Fruit fly (Drosophila melanogaster) whole organism, adult: Measurements from ENCODE around the gene Unc50.

Experiments
- CG11617 ChIP-seq: fragments of 200-800 bp; sonication (Bioruptor generic); optimal IDR thresholded peaks from 2 replicates; lab custom pipeline; 2017; ENCODE audit warnings: mild to moderate bottlenecking, missing biosample characterization, missing genetic modification reagents, missing genetic modification characterization
- CG12768 ChIP-seq: fragments of 200-800 bp; sonication (Bioruptor generic); optimal IDR thresholded peaks from 2 replicates; lab custom pipeline; 2017; ENCODE audit warnings: missing biosample characterization, missing genetic modification characterization, mild to moderate bottlenecking, moderate library complexity, missing genetic modification reagents
- CG14711 ChIP-seq: fragments of 200-800 bp; sonication (Bioruptor generic); optimal IDR thresholded peaks from 2 replicates; lab custom pipeline; 2018; ENCODE audit warnings: missing biosample characterization, mild to moderate bottlenecking, missing genetic modification characterization, moderate library complexity
- CG1620 ChIP-seq: fragments of 200-800 bp; sonication (Bioruptor generic); optimal IDR thresholded peaks from 2 replicates; lab custom pipeline; 2016; ENCODE audit warnings: missing biosample characterization, missing genetic modification characterization
- CG33017 ChIP-seq: fragments of 200-800 bp; sonication (Bioruptor generic); optimal IDR thresholded peaks from 2 replicates; lab custom pipeline; 2018; ENCODE audit warnings: missing biosample characterization, mild to moderate bottlenecking, missing genetic modification characterization, moderate library complexity
- CG5204 ChIP-seq: fragments of 200-800 bp; sonication (Bioruptor generic); optimal IDR thresholded peaks from 2 replicates; lab custom pipeline; 2016; ENCODE audit warnings: missing biosample characterization, missing genetic modification characterization
- CG7045 ChIP-seq: fragments of 200-800 bp; sonication (Bioruptor generic); optimal IDR thresholded peaks from 2 replicates; lab custom pipeline; 2017; ENCODE audit warnings: missing biosample characterization, mild to moderate bottlenecking, missing genetic modification characterization
- CG7101 ChIP-seq: fragments of 200-800 bp; sonication (Bioruptor generic); optimal IDR thresholded peaks from 2 replicates; lab custom pipeline; 2018; ENCODE audit warnings: missing biosample characterization, mild to moderate bottlenecking, missing genetic modification characterization, moderate library complexity
- Clk ChIP-seq: fragments of 200-800 bp; sonication (Bioruptor generic); optimal IDR thresholded peaks from 2 replicates; lab custom pipeline; 2017; ENCODE audit warnings: missing biosample characterization, missing genetic modification characterization
- Crg-1 ChIP-seq: fragments of 200-800 bp; sonication (Bioruptor generic); optimal IDR thresholded peaks from 2 replicates; lab custom pipeline; 2016; ENCODE audit warnings: missing biosample characterization, missing genetic modification characterization
- Hr96 ChIP-seq: fragments of 200-800 bp; sonication (Bioruptor generic); optimal IDR thresholded peaks from 2 replicates; lab custom pipeline; 2016; ENCODE audit warnings: missing biosample characterization, missing genetic modification characterization
- Mnt ChIP-seq: fragments of 200-800 bp; sonication (Bioruptor generic); optimal IDR thresholded peaks from 2 replicates; lab custom pipeline; 2016; ENCODE audit warnings: missing biosample characterization, mild to moderate bottlenecking, missing genetic modification characterization
- bab1 ChIP-seq: fragments of 200-800 bp; sonication (Bioruptor generic); optimal IDR thresholded peaks from 3 replicates; lab custom pipeline; 2019; ENCODE audit warnings: missing biosample characterization, mild to moderate bottlenecking, missing genetic modification characterization, moderate library complexity
- cic ChIP-seq: fragments of 200-800 bp; sonication (Bioruptor generic); optimal IDR thresholded peaks from 2 replicates; lab custom pipeline; 2017; ENCODE audit warnings: missing biosample characterization, mild to moderate bottlenecking, missing genetic modification characterization, moderate library complexity
- cnc ChIP-seq, 2 experiments: fragments of >200 bp; optimal IDR thresholded peaks; 2 replicates each; lab custom pipeline; 2017
- kay ChIP-seq: fragments of 200-800 bp; sonication (Bioruptor generic); peaks from one replicate; lab custom pipeline; 2016; ENCODE audit warnings: missing biosample characterization, missing genetic modification characterization, borderline replicate concordance
- ovo ChIP-seq: fragments of 200-800 bp; sonication (Bioruptor generic); optimal IDR thresholded peaks from 2 replicates; lab custom pipeline; 2016; ENCODE audit warnings: missing biosample characterization, missing genetic modification characterization
- pad ChIP-seq: fragments of 200-800 bp; sonication (Bioruptor generic); optimal IDR thresholded peaks from 3 replicates; lab custom pipeline; 2017; ENCODE audit warnings: missing biosample characterization, missing genetic modification characterization, mild to moderate bottlenecking, moderate library complexity, missing genetic modification reagents
- tj ChIP-seq: fragments of 200-800 bp; sonication (Bioruptor generic); optimal IDR thresholded peaks from 3 replicates; lab custom pipeline; 2017; ENCODE audit warnings: missing biosample characterization, mild to moderate bottlenecking, missing genetic modification characterization, moderate library complexity
- toe ChIP-seq: fragments of 200-800 bp; sonication (Bioruptor generic); optimal IDR thresholded peaks from 2 replicates; lab custom pipeline; 2016; ENCODE audit warnings: missing biosample characterization, missing genetic modification characterization

Unc50 gene

dm6 chr3R:8658688-8659087, 17.7 kb downstream of the Unc50 start:
- TF ChIP-seq kay (GFP tag; lab: Kevin White, UChicago) (no peak), cic (GFP tag; lab: Kevin White, UChicago) (no peak), Crg-1 (GFP tag; lab: Kevin White, UChicago) (no peak), Mnt (GFP tag; lab: Kevin White, UChicago) (peak; percentile 64), CG12768 (GFP tag; lab: Kevin White, UChicago) (no peak), Clk (GFP tag; lab: Kevin White, UChicago) (no peak), CG5204 (no peak), CG14711 (tag; lab: Kevin White, UChicago) (no peak)

dm6 chr3R:8654666-8655065, 21.7 kb downstream of the Unc50 start, which contains the start of gene CG42489:
CG42489 (minus strand) TSS chr3R:8654766.
- TF ChIP-seq Hr96 (GFP tag; lab: Kevin White, UChicago) (no peak), CG7045 (GFP tag; lab: Kevin White, UChicago) (no peak), tj (GFP tag; lab: Kevin White, UChicago) (no peak), kay (GFP tag; lab: Kevin White, UChicago) (no peak), toe (GFP tag; lab: Kevin White, UChicago) (no peak), CG33017 (no peak), cnc (optimal IDR thresholded peaks at IDR 0.05; lab: Kevin White, UChicago) (no peak), CG14711 (tag; lab: Kevin White, UChicago) (no peak), Crg-1 (GFP tag; lab: Kevin White, UChicago) (no peak), ovo (GFP tag; lab: Kevin White, UChicago) (no peak)

dm6 chr3R:8654058-8654457, 22.4 kb downstream of the Unc50 start:
- no peak for TF ChIP-seq cnc (optimal IDR thresholded peaks at IDR 0.05; lab: Kevin White, UChicago)
- peak; percentile 21 for TF ChIP-seq tj (GFP tag; lab: Kevin White, UChicago)
- TF ChIP-seq CG5204: no peak
- TF ChIP-seq Hr96 (GFP tag; lab: Kevin White, UChicago): no peak
- TF ChIP-seq CG7101: peak; percentile 54
- peak; percentile 34 for TF ChIP-seq CG33017
- no peak for TF ChIP-seq CG14711 (tag; lab: Kevin White, UChicago)
- TF ChIP-seq Mnt (GFP tag; lab: Kevin White, UChicago): no peak
- peak; percentile 37 for TF ChIP-seq CG7045 (GFP tag; lab: Kevin White, UChicago)
- no peak for TF ChIP-seq bab1 (GFP tag; lab: Kevin White, UChicago)
- peak; percentile 22 for TF ChIP-seq CG11617 (GFP tag; lab: Kevin White, UChicago)
- TF ChIP-seq Crg-1 (GFP tag; lab: Kevin White, UChicago): peak; percentile 65
- TF ChIP-seq kay (GFP tag; lab: Kevin White, UChicago): no peak
- TF ChIP-seq CG12768 (GFP tag; lab: Kevin White, UChicago): peak; percentile 65
- TF ChIP-seq toe (GFP tag; lab: Kevin White, UChicago): no peak
- TF ChIP-seq CG1620 (GFP tag; lab: Kevin White, UChicago): no peak
- TF ChIP-seq pad: peak; percentile 46
- no peak for TF ChIP-seq Clk (GFP tag; lab: Kevin White, UChicago)
- TF ChIP-seq cic (GFP tag; lab: Kevin White, UChicago): peak; percentile 77
- no peak for TF ChIP-seq ovo (GFP tag; lab: Kevin White, UChicago)

dm6 chr3R:8652731-8653130, 23.7 kb downstream of the Unc50 start, which contains the start of the genes Sys1 and Dhod:
Sys1 (plus strand) TSS chr3R:8652821.
Dhod (minus strand) TSS chr3R:8652916.
- TF ChIP-seq CG33017: peak; percentile 54
- TF ChIP-seq kay (GFP tag; lab: Kevin White, UChicago): no peak
- peak; percentile 9 for TF ChIP-seq cic (GFP tag; lab: Kevin White, UChicago)
- TF ChIP-seq CG5204: no peak
- TF ChIP-seq CG12768 (GFP tag; lab: Kevin White, UChicago): peak; percentile 71
- peak; percentile 81 for TF ChIP-seq CG14711 (tag; lab: Kevin White, UChicago)
- peak; percentile 47 for TF ChIP-seq pad
- TF ChIP-seq toe (GFP tag; lab: Kevin White, UChicago): peak; percentile 84
- TF ChIP-seq Hr96 (GFP tag; lab: Kevin White, UChicago): peak; percentile 76
- TF ChIP-seq cnc (optimal IDR thresholded peaks at IDR 0.05; lab: Kevin White, UChicago): no peak
- TF ChIP-seq ovo (GFP tag; lab: Kevin White, UChicago): peak; percentile 19
- TF ChIP-seq CG11617 (GFP tag; lab: Kevin White, UChicago): peak; percentile 75
- peak; percentile 74 for TF ChIP-seq CG1620 (GFP tag; lab: Kevin White, UChicago)
- peak; percentile 49 for TF ChIP-seq CG7045 (GFP tag; lab: Kevin White, UChicago)
- peak; percentile 46 for TF ChIP-seq tj (GFP tag; lab: Kevin White, UChicago)
- peak; percentile 74 for TF ChIP-seq CG7101
- TF ChIP-seq Crg-1 (GFP tag; lab: Kevin White, UChicago): peak; percentile 79
- peak; percentile 87 for TF ChIP-seq Mnt (GFP tag; lab: Kevin White, UChicago)
- TF ChIP-seq bab1 (GFP tag; lab: Kevin White, UChicago): peak; percentile 89
- TF ChIP-seq Clk (GFP tag; lab: Kevin White, UChicago): peak; percentile 16

dm6 chr3R:8650741-8651140, 25.7 kb downstream of the Unc50 start, which contains the start of the genes Mkk4 and SLIRP2:
Mkk4 (minus strand) TSS chr3R:8650796.
SLIRP2 (plus strand) TSS chr3R:8651084.
- TF ChIP-seq Clk (GFP tag; lab: Kevin White, UChicago) (peak; percentile 97), tj (GFP tag; lab: Kevin White, UChicago) (peak; percentile 90), Crg-1 (GFP tag; lab: Kevin White, UChicago) (peak; percentile 98), cic (GFP tag; lab: Kevin White, UChicago) (peak; percentile 88), CG7101 (peak; percentile 98), cnc (optimal IDR thresholded peaks at IDR 0.05; lab: Kevin White, UChicago) (no peak), CG14711 (tag; lab: Kevin White, UChicago) (peak; percentile 96), CG12768 (GFP tag; lab: Kevin White, UChicago) (peak; percentile 98), CG7045 (GFP tag; lab: Kevin White, UChicago) (peak; percentile 98), CG5204 (peak; percentile 98), pad (peak; percentile 90), ovo (GFP tag; lab: Kevin White, UChicago) (peak; percentile 96), Mnt (GFP tag; lab: Kevin White, UChicago) (peak; percentile 96), kay (GFP tag; lab: Kevin White, UChicago) (no peak), Hr96 (GFP tag; lab: Kevin White, UChicago) (peak; percentile 98), toe (GFP tag; lab: Kevin White, UChicago) (peak; percentile 99), CG1620 (GFP tag; lab: Kevin White, UChicago) (peak; percentile 99), bab1 (GFP tag; lab: Kevin White, UChicago) (peak; percentile 99), CG11617 (GFP tag; lab: Kevin White, UChicago) (peak; percentile 99), CG33017 (peak; percentile 98)
